Worm (Caenorhabditis elegans) whole organism, L1 larva: Measurements from ENCODE around the gene msrp-3.

ENCODE experiments used
- fkh-10 ChIP-seq: sonication (generic microtip); optimal IDR thresholded peaks from 2 replicates; lab custom pipeline; 2017; ENCODE audit warnings: missing biosample characterization, missing genetic modification reagents, missing genetic modification characterization
- hlh-17 ChIP-seq: fragments of 200-800 bp; sonication (Bioruptor generic); optimal IDR thresholded peaks from 2 replicates; lab custom pipeline; 2018; ENCODE audit warnings: missing genetic modification characterization, mild to moderate bottlenecking, missing compliant biosample characterization, moderate library complexity, borderline replicate concordance
- lin-35 ChIP-seq, 2 experiments: fragments of 150-350 bp; optimal IDR thresholded peaks; 2 replicates each; lab custom pipeline; 2014; ENCODE audit warnings: missing biosample characterization in 2 of 2, missing genetic modification characterization in 2 of 2, missing genetic modification reagents in 2 of 2
- nhr-12 ChIP-seq: sonication (generic microtip); optimal IDR thresholded peaks from 2 replicates; lab custom pipeline; 2017; ENCODE audit warnings: missing biosample characterization, missing genetic modification characterization
- nhr-20 ChIP-seq: sonication (generic microtip); optimal IDR thresholded peaks from 2 replicates; lab custom pipeline; 2016; ENCODE audit warnings: mild to moderate bottlenecking, missing genetic modification characterization, missing compliant biosample characterization
- nhr-76 ChIP-seq: sonication (generic microtip); optimal IDR thresholded peaks from 2 replicates; lab custom pipeline; 2017; ENCODE audit warnings: missing biosample characterization, missing genetic modification characterization
- swsn-7 ChIP-seq: sonication (generic microtip); optimal IDR thresholded peaks from 2 replicates; lab custom pipeline; 2016; ENCODE audit warnings: missing genetic modification characterization, missing compliant biosample characterization
- unc-62 ChIP-seq: fragments of 150-350 bp; optimal IDR thresholded peaks from 2 replicates; lab custom pipeline; 2014; ENCODE audit warnings: missing biosample characterization, missing genetic modification reagents, missing genetic modification characterization
- unc-98 ChIP-seq: fragments of 200-800 bp; sonication (Bioruptor generic); IDR thresholded peaks from 2 replicates; pipeline ENCODE4 v1.3.6; 2022; ENCODE audit warnings: missing genetic modification characterization, missing compliant biosample characterization
- ztf-11 ChIP-seq, 2 experiments: sonication (generic microtip); optimal IDR thresholded peaks; 2 replicates each; lab custom pipeline; 2016 to 2017; ENCODE audit warnings: missing genetic modification characterization in 2 of 2, missing biosample characterization in 1 of 2, missing compliant biosample characterization in 1 of 2
- ztf-4 ChIP-seq: fragments of 150-350 bp; optimal IDR thresholded peaks from 2 replicates; lab custom pipeline; 2014; ENCODE audit warnings: missing biosample characterization, missing genetic modification characterization

- no peak for TF ChIP-seq hlh-17 (GFP tag; lab: Kevin White, UChicago)
- no peak for TF ChIP-seq swsn-7
- no peak for TF ChIP-seq ztf-11 (tag; optimal IDR thresholded peaks at IDR 0.05; lab: Kevin White, UChicago)
- no peak for TF ChIP-seq unc-62 (GFP tag; lab: Kevin White, UChicago)
- no peak for TF ChIP-seq lin-35 (GFP tag; optimal IDR thresholded peaks at IDR 0.05; lab: Kevin White, UChicago)
- no peak for TF ChIP-seq unc-98
- TF ChIP-seq nhr-76 (tag; lab: Kevin White, UChicago): no peak
- TF ChIP-seq nhr-12 (tag; lab: Kevin White, UChicago): no peak
- no peak for TF ChIP-seq nhr-20 (tag; lab: Kevin White, UChicago)
- TF ChIP-seq ztf-4 (tag; lab: Kevin White, UChicago): no peak
- TF ChIP-seq fkh-10 (GFP tag; lab: Kevin White, UChicago): no peak
Observed at ce11 chrII:821514-821913, 6.9 kb upstream of the msrp-3 start, which contains the start of gene F46F5.8.
